Fruit fly (Drosophila melanogaster): Measurements from ENCODE around the gene mtg.

The mtg gene

DNA sequence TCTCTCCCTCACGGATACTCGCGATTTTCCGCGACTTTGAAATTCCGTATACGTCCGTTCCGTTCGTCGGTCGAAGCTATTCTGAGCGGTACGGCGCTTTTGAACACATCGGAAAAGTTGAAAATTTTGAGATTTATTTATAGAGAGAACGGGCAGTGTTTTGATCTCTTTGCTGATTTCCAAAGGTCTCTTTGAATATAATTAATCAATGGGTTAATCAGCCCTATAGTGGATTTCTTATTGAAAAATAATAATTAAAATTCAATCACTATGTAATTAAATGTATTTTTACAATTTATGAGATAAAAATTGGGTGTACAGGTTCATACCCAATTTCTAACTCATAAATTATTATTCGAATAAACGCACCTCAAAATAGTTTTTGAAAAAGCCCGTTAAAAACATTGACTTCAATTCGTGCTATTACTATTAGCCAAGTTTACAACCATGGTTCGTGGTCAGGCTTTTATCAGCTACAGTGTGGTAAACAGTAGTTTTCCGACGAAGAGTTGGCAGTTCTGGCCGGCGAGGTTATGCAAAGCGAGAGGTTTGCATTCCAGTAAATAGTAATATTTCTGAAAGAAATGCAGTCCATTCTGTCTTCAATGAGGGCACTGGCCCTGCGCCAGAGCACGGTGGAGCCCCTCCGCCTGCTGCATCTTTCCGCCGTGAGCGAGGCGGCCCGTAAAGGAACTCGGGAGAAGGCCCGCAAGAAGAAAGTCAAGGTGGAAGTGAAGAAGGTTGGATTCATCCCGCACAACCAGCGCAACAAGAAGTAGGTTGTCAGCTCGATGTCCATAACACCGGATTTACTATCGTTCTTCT, 50.8 kb downstream of the mtg start, which contains the start of the genes CG9626 and mRpL1:
CG9626 (minus strand) TSS at position 51 of the 825 bp plus-strand sequence.
mRpL1 (plus strand) TSS at position 513 of the 825 bp plus-strand sequence.
- peak; percentile 57 for TF ChIP-seq nmo (GFP tag; optimal IDR thresholded peaks at IDR 0.05)
- peak; percentile 23; the same call in 1 of the 2 replicates for TF ChIP-seq Scr (GFP tag; IDR thresholded peaks at IDR 0.05; ENCODE audit: partially characterized antibody)
- peak; percentile 46 for TF ChIP-seq sug (tag; optimal IDR thresholded peaks at IDR 0.05)
- peak; percentile 27 for TF ChIP-seq Hsf (GFP tag; optimal IDR thresholded peaks at IDR 0.05)
- peak; percentile 1 for TF ChIP-seq pum (GFP tag; optimal IDR thresholded peaks at IDR 0.05)
- TF ChIP-seq gt (GFP tag; IDR thresholded peaks at IDR 0.05) = no peak
- no peak for TF ChIP-seq CG1647 (GFP tag; optimal IDR thresholded peaks at IDR 0.05)
- TF ChIP-seq Ssrp (tag; optimal IDR thresholded peaks at IDR 0.05) = no peak
- peak; percentile 91 for TF ChIP-seq MBD-R2 (GFP tag; IDR thresholded peaks at IDR 0.05)
- TF ChIP-seq Opbp (GFP tag; IDR thresholded peaks at IDR 0.05; ENCODE audit: partially characterized antibody) = peak; percentile 63; the same call in 2 of the 3 replicates
- peak; percentile 9 for TF ChIP-seq Meics (GFP tag; optimal IDR thresholded peaks at IDR 0.05)
- TF ChIP-seq CG18011 (GFP tag; optimal IDR thresholded peaks at IDR 0.05) = no peak
- TF ChIP-seq lmd (GFP tag; IDR thresholded peaks at IDR 0.05) = 0 out of 2 replicates have a peak, but pooled peaks have one; percentile 12
- TF ChIP-seq nerfin-1 (tag; optimal IDR thresholded peaks at IDR 0.05) = peak; percentile 40
- no peak for TF ChIP-seq CG14014 (GFP tag; IDR thresholded peaks at IDR 0.05)
- TF ChIP-seq CG12769 (tag; optimal IDR thresholded peaks at IDR 0.05) = peak; percentile 41
- TF ChIP-seq zf30C (GFP tag; optimal IDR thresholded peaks at IDR 0.05) = no peak
- TF ChIP-seq BEAF-32 (GFP tag; optimal IDR thresholded peaks at IDR 0.05) = peak; percentile 58
- TF ChIP-seq Gsc (GFP tag; IDR thresholded peaks at IDR 0.05) = no peak
- peak; percentile 41; the same call in 1 of the 3 replicates for TF ChIP-seq ken (GFP tag; IDR thresholded peaks at IDR 0.05)
- TF ChIP-seq CG12155 (GFP tag; optimal IDR thresholded peaks at IDR 0.05) = peak; percentile 35
- TF ChIP-seq CG1832 (GFP tag; optimal IDR thresholded peaks at IDR 0.05) = no peak
- peak; percentile 5 for TF ChIP-seq fu2 (GFP tag; optimal IDR thresholded peaks at IDR 0.05)
- no peak for TF ChIP-seq Side (GFP tag; optimal IDR thresholded peaks at IDR 0.05)
- TF ChIP-seq CG17829 (tag; optimal IDR thresholded peaks at IDR 0.05) = peak; percentile 45
- TF ChIP-seq bbx (GFP tag; IDR thresholded peaks at IDR 0.05; ENCODE audit: partially characterized antibody) = peak; percentile 47
- TF ChIP-seq CG17359 (tag; optimal IDR thresholded peaks at IDR 0.05) = no peak
- no peak for TF ChIP-seq Sry-β (GFP tag; optimal IDR thresholded peaks at IDR 0.05)
- TF ChIP-seq Xbp1 (GFP tag; optimal IDR thresholded peaks at IDR 0.05) = peak; percentile 20
- no peak for TF ChIP-seq CG31224 (GFP tag; IDR thresholded peaks at IDR 0.05)
- TF ChIP-seq CG34224 (GFP tag; IDR thresholded peaks at IDR 0.05; ENCODE audit: partially characterized antibody) = peak; percentile 30; the same call in 1 of the 3 replicates
- no peak for TF ChIP-seq dati (GFP tag; IDR thresholded peaks at IDR 0.05)
- peak; percentile 9 for TF ChIP-seq CG7786 (GFP tag; optimal IDR thresholded peaks at IDR 0.05)
- no peak for TF ChIP-seq CG4854 (GFP tag; optimal IDR thresholded peaks at IDR 0.05)
- TF ChIP-seq CG17612 (GFP tag; IDR thresholded peaks at IDR 0.05) = no peak
- TF ChIP-seq dmrt11E (tag; optimal IDR thresholded peaks at IDR 0.05) = peak; percentile 6
- peak; percentile 69 for TF ChIP-seq Sry-δ (GFP tag; optimal IDR thresholded peaks at IDR 0.05)
- TF ChIP-seq pb (GFP tag; optimal IDR thresholded peaks at IDR 0.05) = no peak
- TF ChIP-seq CG4617 (GFP tag; optimal IDR thresholded peaks at IDR 0.05; ENCODE audit: borderline replicate concordance) = peak; percentile 92
- TF ChIP-seq pzg (GFP tag; optimal IDR thresholded peaks at IDR 0.05) = peak; percentile 90
- peak; percentile 52 for TF ChIP-seq CG12659 (GFP tag; optimal IDR thresholded peaks at IDR 0.05)
- TF ChIP-seq CG1603 (tag; optimal IDR thresholded peaks at IDR 0.05) = peak; percentile 89
- TF ChIP-seq HmgZ (tag; optimal IDR thresholded peaks at IDR 0.05) = peak; percentile 88
- peak; percentile 21 for TF ChIP-seq jumu (GFP tag; optimal IDR thresholded peaks at IDR 0.05)
- TF ChIP-seq crp (GFP tag; optimal IDR thresholded peaks at IDR 0.05) = peak in 1 of 2 experiments; percentile 16
- peak; percentile 7 for TF ChIP-seq CG17802 (tag; optimal IDR thresholded peaks at IDR 0.05)
- TF ChIP-seq CG30020 (tag; optimal IDR thresholded peaks at IDR 0.05) = peak; percentile 29

All from whole organism, embryonic.